Fruit fly (Drosophila melanogaster): ENCODE measurements around the gene CG14853.

dm6 chr3R:14576511-14576691 is 33.0 kb upstream of the CG14853 start, which contains the start of gene CG44094:
- no peak for TF ChIP-seq Clk (GFP tag; optimal IDR thresholded peaks at IDR 0.05)
- TF ChIP-seq cnc (optimal IDR thresholded peaks at IDR 0.05) = no peak
- TF ChIP-seq ovo (GFP tag; optimal IDR thresholded peaks at IDR 0.05) = no peak
- TF ChIP-seq pad (GFP tag; optimal IDR thresholded peaks at IDR 0.05) = no peak
- no peak for TF ChIP-seq bab1 (GFP tag; optimal IDR thresholded peaks at IDR 0.05)
